Worm (Caenorhabditis elegans) whole organism, L1 larva: ENCODE measurements around the gene srsx-14.

Experiments used
- C34B4.2 ChIP-seq: sonication (generic microtip); optimal IDR thresholded peaks from 2 replicates; lab custom pipeline; 2017; ENCODE audit warnings: mild to moderate bottlenecking, missing genetic modification characterization, missing compliant biosample characterization
- F16B12.6 ChIP-seq: fragments of 150-350 bp; optimal IDR thresholded peaks from 2 replicates; lab custom pipeline; 2014; ENCODE audit warnings: missing biosample characterization, missing genetic modification characterization
- Y116A8C.19 ChIP-seq: sonication (generic microtip); optimal IDR thresholded peaks from 2 replicates; lab custom pipeline; 2016; ENCODE audit warnings: missing compliant biosample characterization, missing genetic modification characterization, borderline replicate concordance
- aha-1 ChIP-seq: fragments of 150-350 bp; optimal IDR thresholded peaks from 2 replicates; lab custom pipeline; 2014; ENCODE audit warnings: missing biosample characterization, missing genetic modification characterization
- aly-2 ChIP-seq: fragments of 150-350 bp; optimal IDR thresholded peaks from 2 replicates; lab custom pipeline; 2014; ENCODE audit warnings: missing biosample characterization, missing genetic modification characterization
- blmp-1 ChIP-seq: fragments of 150-350 bp; optimal IDR thresholded peaks from 2 replicates; lab custom pipeline; 2014; ENCODE audit warnings: missing biosample characterization, missing genetic modification characterization
- ceh-82 ChIP-seq, 3 experiments: fragments of 150-350 bp in 1 of 3; sonication (generic microtip) in 2 of 3; optimal IDR thresholded peaks; 2 replicates each; lab custom pipeline; 2014 to 2017; ENCODE audit warnings: missing biosample characterization in 3 of 3, missing genetic modification characterization in 3 of 3
- ceh-88 ChIP-seq: fragments of 200-800 bp; sonication (Bioruptor generic); IDR thresholded peaks from 2 replicates; pipeline ENCODE4 v1.3.6; 2022; ENCODE audit warnings: missing genetic modification characterization, missing compliant biosample characterization
- ces-1 ChIP-seq: fragments of 150-350 bp; optimal IDR thresholded peaks from 2 replicates; lab custom pipeline; 2014; ENCODE audit warnings: missing biosample characterization, missing genetic modification reagents, missing genetic modification characterization
- efl-1 ChIP-seq, 4 experiments: fragments of 150-350 bp; optimal IDR thresholded peaks in 3 of 4; peaks in 1 of 4; 1 replicate in 1 of 4; 2 replicates in 3 of 4; lab custom pipeline; 2014; ENCODE audit warnings: missing biosample characterization in 2 of 4, missing genetic modification characterization in 2 of 4, missing genetic modification reagents in 2 of 4
- egl-13 ChIP-seq: sonication (generic microtip); optimal IDR thresholded peaks from 2 replicates; lab custom pipeline; 2016; ENCODE audit warnings: missing genotype, missing genetic modification reagents, missing genetic modification characterization, missing compliant biosample characterization
- egl-27 ChIP-seq, 2 experiments: fragments of 150-350 bp in 1 of 2; sonication (generic microtip); optimal IDR thresholded peaks; 3 replicates each; lab custom pipeline; 2017 to 2018; ENCODE audit warnings: missing biosample characterization in 2 of 2, missing genetic modification characterization in 2 of 2, missing genetic modification reagents in 2 of 2
- elt-2 ChIP-seq: sonication (generic microtip); optimal IDR thresholded peaks from 2 replicates; lab custom pipeline; 2016; ENCODE audit warnings: missing genetic modification characterization, mild to moderate bottlenecking, inconsistent platforms, missing compliant biosample characterization, missing genetic modification reagents
- elt-3 ChIP-seq, 6 experiments: fragments of 150-350 bp in 1 of 6; sonication (generic microtip); optimal IDR thresholded peaks; 2 replicates each; lab custom pipeline; 2017 to 2018; ENCODE audit warnings: missing biosample characterization in 6 of 6, missing genetic modification characterization in 6 of 6, inconsistent platforms in 1 of 6
- fkh-8 ChIP-seq: sonication (generic microtip); optimal IDR thresholded peaks from 2 replicates; lab custom pipeline; 2016; ENCODE audit warnings: mild to moderate bottlenecking, missing genetic modification characterization, missing compliant biosample characterization
- hlh-4 ChIP-seq: sonication (generic microtip); optimal IDR thresholded peaks from 2 replicates; lab custom pipeline; 2016; ENCODE audit warnings: mild to moderate bottlenecking, missing genetic modification characterization, missing compliant biosample characterization
- hpl-2 ChIP-seq: fragments of 150-350 bp; optimal IDR thresholded peaks from 2 replicates; lab custom pipeline; 2014; ENCODE audit warnings: missing biosample characterization, missing genetic modification reagents, missing genetic modification characterization
- lin-15B ChIP-seq: fragments of 150-350 bp; sonication (generic microtip); optimal IDR thresholded peaks from 3 replicates; lab custom pipeline; 2014; ENCODE audit warnings: missing biosample characterization, missing genetic modification characterization
- lin-35 ChIP-seq, 2 experiments: fragments of 150-350 bp; optimal IDR thresholded peaks; 2 replicates each; lab custom pipeline; 2014; ENCODE audit warnings: missing biosample characterization in 2 of 2, missing genetic modification characterization in 2 of 2, missing genetic modification reagents in 2 of 2
- lir-3 ChIP-seq: sonication (generic microtip); optimal IDR thresholded peaks from 2 replicates; lab custom pipeline; 2016; ENCODE audit warnings: mild to moderate bottlenecking, missing genetic modification characterization, moderate library complexity, missing compliant biosample characterization; ENCODE audit not compliant: poor library complexity
- lsy-2 ChIP-seq, 2 experiments: fragments of 150-350 bp; optimal IDR thresholded peaks; 2 replicates each; lab custom pipeline; 2014; ENCODE audit warnings: missing biosample characterization in 2 of 2, missing genetic modification characterization in 2 of 2
- mab-9 ChIP-seq: fragments of 200-800 bp; sonication (Bioruptor generic); IDR thresholded peaks from 2 replicates; pipeline ENCODE4 v1.3.6; 2022; ENCODE audit warnings: missing genetic modification reagents, missing genetic modification characterization, missing compliant biosample characterization
- mef-2 ChIP-seq: fragments of 150-350 bp; optimal IDR thresholded peaks from 2 replicates; lab custom pipeline; 2014; ENCODE audit warnings: missing biosample characterization, missing genetic modification characterization
- mep-1 ChIP-seq: fragments of 150-350 bp; optimal IDR thresholded peaks from 2 replicates; lab custom pipeline; 2014; ENCODE audit warnings: missing biosample characterization, missing genetic modification characterization
- nhr-12 ChIP-seq: sonication (generic microtip); optimal IDR thresholded peaks from 2 replicates; lab custom pipeline; 2017; ENCODE audit warnings: missing biosample characterization, missing genetic modification characterization
- nhr-20 ChIP-seq: sonication (generic microtip); optimal IDR thresholded peaks from 2 replicates; lab custom pipeline; 2016; ENCODE audit warnings: mild to moderate bottlenecking, missing genetic modification characterization, missing compliant biosample characterization
- nhr-237 ChIP-seq: fragments of 150-350 bp; optimal IDR thresholded peaks from 2 replicates; lab custom pipeline; 2014; ENCODE audit warnings: missing biosample characterization, missing genetic modification characterization
- nhr-28 ChIP-seq: fragments of 150-350 bp; optimal IDR thresholded peaks from 2 replicates; lab custom pipeline; 2014; ENCODE audit warnings: missing biosample characterization, missing genetic modification characterization
- nhr-71 ChIP-seq: sonication (generic microtip); optimal IDR thresholded peaks from 2 replicates; lab custom pipeline; 2016; ENCODE audit warnings: mild to moderate bottlenecking, missing genetic modification characterization, moderate library complexity, missing compliant biosample characterization
- nhr-76 ChIP-seq: sonication (generic microtip); optimal IDR thresholded peaks from 2 replicates; lab custom pipeline; 2017; ENCODE audit warnings: missing biosample characterization, missing genetic modification characterization
- nhr-85 ChIP-seq: sonication (generic microtip); peaks from one replicate; lab custom pipeline; 2016; ENCODE audit warnings: missing genetic modification characterization, inconsistent platforms, missing compliant biosample characterization
- nhr-90 ChIP-seq: sonication (generic microtip); optimal IDR thresholded peaks from 2 replicates; lab custom pipeline; 2016; ENCODE audit warnings: mild to moderate bottlenecking, missing genetic modification characterization, missing compliant biosample characterization; ENCODE audit not compliant: poor library complexity
- pqm-1 ChIP-seq: sonication (generic microtip); optimal IDR thresholded peaks from 3 replicates; lab custom pipeline; 2017; ENCODE audit warnings: missing biosample characterization, missing genetic modification characterization
- skn-1 ChIP-seq: fragments of 150-350 bp; optimal IDR thresholded peaks from 2 replicates; lab custom pipeline; 2014; ENCODE audit warnings: missing biosample characterization, missing genetic modification characterization
- snpc-4 ChIP-seq: fragments of 150-350 bp; optimal IDR thresholded peaks from 2 replicates; lab custom pipeline; 2014; ENCODE audit warnings: missing biosample characterization, missing genetic modification characterization
- sox-4 ChIP-seq: sonication (generic microtip); optimal IDR thresholded peaks from 2 replicates; lab custom pipeline; 2016; ENCODE audit warnings: missing genetic modification characterization, missing compliant biosample characterization
- sptf-1 ChIP-seq: fragments of 150-350 bp; optimal IDR thresholded peaks from 2 replicates; lab custom pipeline; 2014; ENCODE audit warnings: missing biosample characterization, missing genetic modification characterization
- tlp-1 ChIP-seq: fragments of 150-350 bp; optimal IDR thresholded peaks from 2 replicates; lab custom pipeline; 2014; ENCODE audit warnings: missing biosample characterization, missing genetic modification characterization
- vab-15 ChIP-seq: sonication (generic microtip); optimal IDR thresholded peaks from 2 replicates; lab custom pipeline; 2017; ENCODE audit warnings: missing genotype, mild to moderate bottlenecking, missing genetic modification characterization, missing compliant biosample characterization
- xbp-1 ChIP-seq: sonication (generic microtip); optimal IDR thresholded peaks from 2 replicates; lab custom pipeline; 2016; ENCODE audit warnings: missing genetic modification characterization, missing compliant biosample characterization
- ztf-11 ChIP-seq, 2 experiments: sonication (generic microtip); optimal IDR thresholded peaks; 2 replicates each; lab custom pipeline; 2016 to 2017; ENCODE audit warnings: missing genetic modification characterization in 2 of 2, missing biosample characterization in 1 of 2, missing compliant biosample characterization in 1 of 2

srsx-14 gene

ce11 chrIV:5590120-5590519 lies 36.8 kb downstream of the srsx-14 start (continued):
- TF ChIP-seq nhr-71 (peak; percentile 61), ceh-82 (tag; optimal IDR thresholded peaks at IDR 0.05; lab: Kevin White, UChicago) (peak in 1 of 3 experiments; percentile 28), elt-2 (tag; lab: Kevin White, UChicago) (peak; percentile 26), tlp-1 (no peak), mab-9 (GFP tag; lab: Robert Waterston, UW) (no peak), sox-4 (tag; lab: Kevin White, UChicago) (no peak), lin-15B (tag; lab: Kevin White, UChicago) (no peak)

- TF ChIP-seq lsy-2 (tag; optimal IDR thresholded peaks at IDR 0.05; lab: Kevin White, UChicago) (peak in 1 of 2 experiments; percentile 54), pqm-1 (no peak), lin-35 (GFP tag; optimal IDR thresholded peaks at IDR 0.05; lab: Kevin White, UChicago) (peak in 1 of 2 experiments; percentile 7), lir-3 (no peak), fkh-8 (tag; lab: Kevin White, UChicago) (no peak), nhr-237 (tag; lab: Kevin White, UChicago) (no peak), egl-27 (tag; optimal IDR thresholded peaks at IDR 0.05; lab: Kevin White, UChicago) (no peak), nhr-28 (no peak), snpc-4 (tag; lab: Kevin White, UChicago) (peak; percentile 32), ztf-11 (tag; optimal IDR thresholded peaks at IDR 0.05; lab: Kevin White, UChicago) (no peak), aha-1 (tag; lab: Kevin White, UChicago) (no peak), nhr-12 (no peak), elt-3 (tag; optimal IDR thresholded peaks at IDR 0.05; lab: Kevin White, UChicago) (no peak), vab-15 (tag; lab: Kevin White, UChicago) (no peak), nhr-85 (no peak), F16B12.6 (tag; lab: Kevin White, UChicago) (no peak), nhr-20 (tag; lab: Kevin White, UChicago) (no peak), blmp-1 (tag; lab: Kevin White, UChicago) (no peak), nhr-76 (tag; lab: Kevin White, UChicago) (no peak), mep-1 (no peak), hlh-4 (tag; lab: Kevin White, UChicago) (no peak), ceh-88 (GFP tag; lab: Robert Waterston, UW) (no peak), egl-13 (tag; lab: Kevin White, UChicago) (no peak), elt-2 (tag; lab: Kevin White, UChicago) (no peak), ces-1 (GFP tag; lab: Kevin White, UChicago) (no peak), Y116A8C.19 (tag; lab: Kevin White, UChicago) (no peak), aly-2 (no peak), sptf-1 (tag; lab: Kevin White, UChicago) (no peak), nhr-90 (tag; lab: Kevin White, UChicago) (no peak), C34B4.2 (tag; lab: Kevin White, UChicago) (no peak), mef-2 (tag; lab: Kevin White, UChicago) (no peak), skn-1 (tag; lab: Kevin White, UChicago) (peak; percentile 26), efl-1 (optimal IDR thresholded peaks at IDR 0.05; lab: Kevin White, UChicago) (no peak), efl-1 (GFP tag; optimal IDR thresholded peaks at IDR 0.05 in 1 of 2; lab: Kevin White, UChicago) (peak in 1 of 2 experiments; percentile 59), xbp-1 (tag; lab: Kevin White, UChicago) (no peak), hpl-2 (GFP tag; lab: Kevin White, UChicago) (no peak)
Measured at ce11 chrIV:5587964-5588860, 38.7 kb downstream of the srsx-14 start.
